Worm (Caenorhabditis elegans) whole organism, L1 larva: ENCODE data around the gene clec-76.
A peak's percentile ranks its signal among the peaks of the same experiment; 100 is the strongest.

Source experiments
- F16B12.6 ChIP-seq: fragments of 150-350 bp; optimal IDR thresholded peaks from 2 replicates; lab custom pipeline; 2014; ENCODE audit warnings: missing biosample characterization, missing genetic modification characterization
- Y116A8C.19 ChIP-seq: sonication (generic microtip); optimal IDR thresholded peaks from 2 replicates; lab custom pipeline; 2016; ENCODE audit warnings: missing compliant biosample characterization, missing genetic modification characterization, borderline replicate concordance
- ceh-8 ChIP-seq: fragments of 200-800 bp; sonication (Bioruptor generic); optimal IDR thresholded peaks from 2 replicates; lab custom pipeline; 2018; ENCODE audit warnings: mild to moderate bottlenecking, missing genetic modification characterization, moderate library complexity, missing compliant biosample characterization
- ceh-82 ChIP-seq, 3 experiments: fragments of 150-350 bp in 1 of 3; sonication (generic microtip) in 2 of 3; optimal IDR thresholded peaks; 2 replicates each; lab custom pipeline; 2014 to 2017; ENCODE audit warnings: missing biosample characterization in 3 of 3, missing genetic modification characterization in 3 of 3
- ceh-90 ChIP-seq: sonication (generic microtip); optimal IDR thresholded peaks from 2 replicates; lab custom pipeline; 2016; ENCODE audit warnings: missing genetic modification characterization, missing compliant biosample characterization
- efl-1 ChIP-seq, 4 experiments: fragments of 150-350 bp; optimal IDR thresholded peaks in 3 of 4; peaks in 1 of 4; 1 replicate in 1 of 4; 2 replicates in 3 of 4; lab custom pipeline; 2014; ENCODE audit warnings: missing biosample characterization in 2 of 4, missing genetic modification characterization in 2 of 4, missing genetic modification reagents in 2 of 4
- egl-13 ChIP-seq: sonication (generic microtip); optimal IDR thresholded peaks from 2 replicates; lab custom pipeline; 2016; ENCODE audit warnings: missing genotype, missing genetic modification reagents, missing genetic modification characterization, missing compliant biosample characterization
- egl-27 ChIP-seq, 2 experiments: fragments of 150-350 bp in 1 of 2; sonication (generic microtip); optimal IDR thresholded peaks; 3 replicates each; lab custom pipeline; 2017 to 2018; ENCODE audit warnings: missing biosample characterization in 2 of 2, missing genetic modification characterization in 2 of 2, missing genetic modification reagents in 2 of 2
- elt-3 ChIP-seq, 6 experiments: fragments of 150-350 bp in 1 of 6; sonication (generic microtip); optimal IDR thresholded peaks; 2 replicates each; lab custom pipeline; 2017 to 2018; ENCODE audit warnings: missing biosample characterization in 6 of 6, missing genetic modification characterization in 6 of 6, inconsistent platforms in 1 of 6
- fos-1 ChIP-seq: fragments of 150-350 bp; optimal IDR thresholded peaks from 2 replicates; lab custom pipeline; 2014; ENCODE audit warnings: missing biosample characterization, missing genetic modification characterization
- hlh-17 ChIP-seq: fragments of 200-800 bp; sonication (Bioruptor generic); optimal IDR thresholded peaks from 2 replicates; lab custom pipeline; 2018; ENCODE audit warnings: missing genetic modification characterization, mild to moderate bottlenecking, missing compliant biosample characterization, moderate library complexity, borderline replicate concordance
- hpl-2 ChIP-seq: fragments of 150-350 bp; optimal IDR thresholded peaks from 2 replicates; lab custom pipeline; 2014; ENCODE audit warnings: missing biosample characterization, missing genetic modification reagents, missing genetic modification characterization
- lin-35 ChIP-seq, 2 experiments: fragments of 150-350 bp; optimal IDR thresholded peaks; 2 replicates each; lab custom pipeline; 2014; ENCODE audit warnings: missing biosample characterization in 2 of 2, missing genetic modification characterization in 2 of 2, missing genetic modification reagents in 2 of 2
- nhr-11 ChIP-seq: fragments of 150-350 bp; optimal IDR thresholded peaks from 2 replicates; lab custom pipeline; 2014; ENCODE audit warnings: missing biosample characterization, missing genetic modification characterization
- nhr-19 ChIP-seq: fragments of 200-800 bp; sonication (Bioruptor generic); conservative IDR thresholded peaks from 2 replicates; pipeline ENCODE4 v1.3.6; 2022; ENCODE audit warnings: missing genetic modification characterization, missing compliant biosample characterization
- nhr-28 ChIP-seq: fragments of 150-350 bp; optimal IDR thresholded peaks from 2 replicates; lab custom pipeline; 2014; ENCODE audit warnings: missing biosample characterization, missing genetic modification characterization
- nhr-76 ChIP-seq: sonication (generic microtip); optimal IDR thresholded peaks from 2 replicates; lab custom pipeline; 2017; ENCODE audit warnings: missing biosample characterization, missing genetic modification characterization
- nhr-85 ChIP-seq: sonication (generic microtip); peaks from one replicate; lab custom pipeline; 2016; ENCODE audit warnings: missing genetic modification characterization, inconsistent platforms, missing compliant biosample characterization
- pag-3 ChIP-seq: sonication (generic microtip); optimal IDR thresholded peaks from 2 replicates; lab custom pipeline; 2017; ENCODE audit warnings: missing genetic modification characterization, mild to moderate bottlenecking, missing compliant biosample characterization, antibody characterized with exemption, borderline replicate concordance; ENCODE audit not compliant: insufficient read depth
- rnt-1 ChIP-seq: sonication (generic microtip); optimal IDR thresholded peaks from 2 replicates; lab custom pipeline; 2016; ENCODE audit warnings: mild to moderate bottlenecking, missing genetic modification characterization, moderate library complexity, missing compliant biosample characterization
- snpc-4 ChIP-seq: fragments of 150-350 bp; optimal IDR thresholded peaks from 2 replicates; lab custom pipeline; 2014; ENCODE audit warnings: missing biosample characterization, missing genetic modification characterization
- tbx-2 ChIP-seq: sonication (generic microtip); optimal IDR thresholded peaks from 2 replicates; lab custom pipeline; 2016; ENCODE audit warnings: missing genetic modification characterization, missing compliant biosample characterization
- unc-130 ChIP-seq: fragments of 150-350 bp; optimal IDR thresholded peaks from 2 replicates; lab custom pipeline; 2017; ENCODE audit warnings: missing biosample characterization, missing genetic modification characterization, inconsistent platforms
- unc-62 ChIP-seq: fragments of 150-350 bp; optimal IDR thresholded peaks from 2 replicates; lab custom pipeline; 2014; ENCODE audit warnings: missing biosample characterization, missing genetic modification reagents, missing genetic modification characterization
- unc-98 ChIP-seq: fragments of 200-800 bp; sonication (Bioruptor generic); IDR thresholded peaks from 2 replicates; pipeline ENCODE4 v1.3.6; 2022; ENCODE audit warnings: missing genetic modification characterization, missing compliant biosample characterization
- vab-15 ChIP-seq: sonication (generic microtip); optimal IDR thresholded peaks from 2 replicates; lab custom pipeline; 2017; ENCODE audit warnings: missing genotype, mild to moderate bottlenecking, missing genetic modification characterization, missing compliant biosample characterization
- xbp-1 ChIP-seq: sonication (generic microtip); optimal IDR thresholded peaks from 2 replicates; lab custom pipeline; 2016; ENCODE audit warnings: missing genetic modification characterization, missing compliant biosample characterization
- ztf-11 ChIP-seq, 2 experiments: sonication (generic microtip); optimal IDR thresholded peaks; 2 replicates each; lab custom pipeline; 2016 to 2017; ENCODE audit warnings: missing genetic modification characterization in 2 of 2, missing biosample characterization in 1 of 2, missing compliant biosample characterization in 1 of 2

clec-76 gene

ce11 chrIV:4014341-4014826 is 49.3 kb downstream of the clec-76 start (continued):
- no peak for TF ChIP-seq ceh-8 (GFP tag; lab: Kevin White, UChicago)
- no peak for TF ChIP-seq unc-130
- no peak for TF ChIP-seq nhr-11 (tag; lab: Kevin White, UChicago)
- TF ChIP-seq egl-13: no peak
- no peak for TF ChIP-seq F16B12.6 (tag; lab: Kevin White, UChicago)
- TF ChIP-seq ztf-11 (tag; optimal IDR thresholded peaks at IDR 0.05; lab: Kevin White, UChicago): no peak
- TF ChIP-seq ceh-82 (tag; optimal IDR thresholded peaks at IDR 0.05; lab: Kevin White, UChicago): no peak
- TF ChIP-seq rnt-1 (tag; lab: Kevin White, UChicago): peak; percentile 1
- no peak for TF ChIP-seq unc-98
- TF ChIP-seq unc-62 (GFP tag; lab: Kevin White, UChicago): no peak
- no peak for TF ChIP-seq snpc-4
- no peak for TF ChIP-seq Y116A8C.19 (tag; lab: Kevin White, UChicago)
- TF ChIP-seq lin-35 (GFP tag; optimal IDR thresholded peaks at IDR 0.05; lab: Kevin White, UChicago): no peak
- TF ChIP-seq hpl-2 (GFP tag; lab: Kevin White, UChicago): no peak
- TF ChIP-seq egl-27 (tag; optimal IDR thresholded peaks at IDR 0.05; lab: Kevin White, UChicago): no peak
- TF ChIP-seq nhr-76 (tag; lab: Kevin White, UChicago): no peak
- peak; percentile 29 for TF ChIP-seq nhr-19
- TF ChIP-seq xbp-1 (tag; lab: Kevin White, UChicago): no peak
- no peak for TF ChIP-seq hlh-17 (GFP tag; lab: Kevin White, UChicago)
- TF ChIP-seq vab-15 (tag; lab: Kevin White, UChicago): no peak
- TF ChIP-seq ceh-90 (tag; lab: Kevin White, UChicago): no peak

- TF ChIP-seq pag-3 (tag; lab: Kevin White, UChicago) (no peak), rnt-1 (tag; lab: Kevin White, UChicago) (no peak), nhr-85 (peak; percentile 42)
These were observed 50.6 kb downstream of the clec-76 start for ce11 chrIV:4015660-4016059.

ce11 chrIV:4016723-4017122 is 51.7 kb downstream of the clec-76 start:
- TF ChIP-seq nhr-28: no peak
- TF ChIP-seq efl-1 (optimal IDR thresholded peaks at IDR 0.05; lab: Kevin White, UChicago): no peak
- TF ChIP-seq efl-1 (GFP tag; optimal IDR thresholded peaks at IDR 0.05 in 1 of 2; lab: Kevin White, UChicago): no peak
- no peak for TF ChIP-seq snpc-4
- TF ChIP-seq hlh-17 (GFP tag; lab: Kevin White, UChicago): no peak
- no peak for TF ChIP-seq tbx-2 (tag; lab: Kevin White, UChicago)
- TF ChIP-seq fos-1 (tag; lab: Kevin White, UChicago): no peak
- no peak for TF ChIP-seq ceh-82 (tag; optimal IDR thresholded peaks at IDR 0.05; lab: Kevin White, UChicago)
- no peak for TF ChIP-seq elt-3 (tag; optimal IDR thresholded peaks at IDR 0.05; lab: Kevin White, UChicago)
- TF ChIP-seq, all 84 proteins: peak for 0
